Worm (Caenorhabditis elegans): Measurements from ENCODE around the gene str-145.

DNA sequence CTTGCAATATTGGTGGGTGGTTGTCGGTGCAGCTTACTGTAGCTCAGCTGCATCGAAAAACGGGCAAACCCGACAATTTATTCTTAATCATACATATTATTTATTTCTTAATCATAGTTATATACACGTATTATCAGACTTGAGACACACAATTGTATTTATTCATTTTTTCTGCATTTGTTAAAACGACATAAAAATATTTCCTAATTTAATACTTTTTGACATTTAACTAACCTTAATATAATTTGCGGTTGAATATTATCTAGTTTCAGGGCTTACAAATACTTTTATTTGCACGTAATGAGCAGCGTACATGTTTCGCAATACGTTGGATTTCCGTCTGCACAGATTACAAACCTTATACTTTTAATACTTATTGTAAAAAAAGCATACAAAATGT is 39.8 kb downstream of the str-145 start, which contains the start of gene str-138:
- no peak for TF ChIP-seq lin-14 (GFP tag; optimal IDR thresholded peaks at IDR 0.05)
- TF ChIP-seq zip-4 (GFP tag; optimal IDR thresholded peaks at IDR 0.05): no peak
- TF ChIP-seq nhr-237 (tag; optimal IDR thresholded peaks at IDR 0.05): no peak
- TF ChIP-seq mep-1 (tag; optimal IDR thresholded peaks at IDR 0.05): no peak
- TF ChIP-seq nhr-77 (tag; optimal IDR thresholded peaks at IDR 0.05): no peak
